Worm (Caenorhabditis elegans): Measurements from ENCODE around the gene clec-73.

ce11 chrIV:3943003-3943402 lies 13.0 kb downstream of the clec-73 start, which contains the start of gene Y46C8AL.11:
- TF ChIP-seq K09A11.1 (tag; optimal IDR thresholded peaks at IDR 0.05; ENCODE audit: insufficient read depth) (no peak), pha-4 (tag; optimal IDR thresholded peaks at IDR 0.05) (no peak), ama-1 (optimal IDR thresholded peaks at IDR 0.05) (no peak), elt-2 (tag; optimal IDR thresholded peaks at IDR 0.05) (no peak), tbx-2 (tag; optimal IDR thresholded peaks at IDR 0.05) (no peak), ahr-1 (tag; optimal IDR thresholded peaks at IDR 0.05) (no peak), unc-86 (tag; optimal IDR thresholded peaks at IDR 0.05) (no peak), C08G9.2 (tag; optimal IDR thresholded peaks at IDR 0.05) (no peak)
